Fruit fly (Drosophila melanogaster) whole organism, embryonic: Measurements from ENCODE around the gene CG13671.

Experiments used
- Adf1 ChIP-seq: fragments of 200-800 bp; sonication (Bioruptor generic); IDR thresholded peaks from 2 replicates; pipeline ENCODE4 v1.3.6; 2022; ENCODE audit warnings: missing biosample characterization, missing genetic modification characterization
- CG10366 ChIP-seq: fragments of 200-800 bp; sonication (Bioruptor generic); IDR thresholded peaks from 2 replicates; pipeline ENCODE4 v1.3.6; 2022; ENCODE audit warnings: missing biosample characterization, missing genetic modification characterization
- CG10959 ChIP-seq: fragments of 200-800 bp; sonication (Bioruptor generic); IDR thresholded peaks from 2 replicates; pipeline ENCODE4 v1.3.6; 2022; ENCODE audit warnings: missing biosample characterization, missing genetic modification characterization
- CG11696 ChIP-seq: fragments of 200-800 bp; sonication (Bioruptor generic); IDR thresholded peaks from 2 replicates; pipeline ENCODE4 v1.3.6; 2022; ENCODE audit warnings: missing biosample characterization, missing genetic modification characterization
- CG12155 ChIP-seq: fragments of 200-800 bp; sonication (Bioruptor generic); optimal IDR thresholded peaks from 3 replicates; lab custom pipeline; 2016; ENCODE audit warnings: missing biosample characterization, missing genetic modification characterization
- CG1233 ChIP-seq: fragments of 200-800 bp; sonication (Bioruptor generic); optimal IDR thresholded peaks from 4 replicates; lab custom pipeline; 2018; ENCODE audit warnings: missing biosample characterization, mild to moderate bottlenecking, missing genetic modification characterization
- CG12659 ChIP-seq: fragments of 200-800 bp; sonication (Bioruptor generic); optimal IDR thresholded peaks from 3 replicates; lab custom pipeline; 2017; ENCODE audit warnings: mild to moderate bottlenecking, missing biosample characterization, missing genetic modification reagents, missing genetic modification characterization
- CG12769 ChIP-seq: fragments of 200-800 bp; sonication (Bioruptor generic); optimal IDR thresholded peaks from 2 replicates; lab custom pipeline; 2019; ENCODE audit warnings: missing biosample characterization, mild to moderate bottlenecking, missing genetic modification characterization, moderate library complexity
- CG14860 ChIP-seq: fragments of 200-800 bp; sonication (Bioruptor generic); IDR thresholded peaks from 3 replicates; pipeline ENCODE4 v1.3.6; 2022; ENCODE audit warnings: missing biosample characterization, missing genetic modification characterization; ENCODE audit not compliant: partially characterized antibody
- CG15269 ChIP-seq: fragments of 200-800 bp; sonication (Bioruptor generic); optimal IDR thresholded peaks from 2 replicates; lab custom pipeline; 2018; ENCODE audit warnings: missing biosample characterization, mild to moderate bottlenecking, missing genetic modification characterization, moderate library complexity
- CG16813 ChIP-seq: fragments of 200-800 bp; sonication (Bioruptor generic); IDR thresholded peaks from 3 replicates; pipeline ENCODE4 v1.3.6; 2022; ENCODE audit warnings: missing biosample characterization, missing genetic modification characterization; ENCODE audit not compliant: partially characterized antibody
- CG16815 ChIP-seq: fragments of 200-800 bp; sonication (Bioruptor generic); optimal IDR thresholded peaks from 3 replicates; lab custom pipeline; 2017; ENCODE audit warnings: missing biosample characterization, mild to moderate bottlenecking, missing genetic modification characterization
- CG17361 ChIP-seq: fragments of 200-800 bp; sonication (Bioruptor generic); IDR thresholded peaks from 3 replicates; pipeline ENCODE4 v1.3.6; 2022; ENCODE audit warnings: missing biosample characterization, missing genetic modification characterization
- CG18262 ChIP-seq: fragments of 200-800 bp; optimal IDR thresholded peaks from 3 replicates; lab custom pipeline; 2019; ENCODE audit warnings: missing biosample characterization, mild to moderate bottlenecking, missing genetic modification characterization, moderate library complexity
- CG2120 ChIP-seq: fragments of 200-800 bp; sonication (Bioruptor generic); optimal IDR thresholded peaks from 3 replicates; lab custom pipeline; 2016; ENCODE audit warnings: missing biosample characterization, missing genetic modification characterization
- CG30431 ChIP-seq: fragments of 200-800 bp; sonication (Bioruptor generic); optimal IDR thresholded peaks from 2 replicates; lab custom pipeline; 2017; ENCODE audit warnings: missing biosample characterization, missing genetic modification characterization
- CG31441 ChIP-seq: fragments of 200-800 bp; sonication (Bioruptor generic); IDR thresholded peaks from 2 replicates; pipeline ENCODE4 v1.3.6; 2022; ENCODE audit warnings: missing biosample characterization, missing genetic modification characterization
- CG4730 ChIP-seq: fragments of 200-800 bp; sonication (Bioruptor generic); IDR thresholded peaks from 2 replicates; pipeline ENCODE4 v1.3.6; 2022; ENCODE audit warnings: missing biosample characterization, missing genetic modification characterization
- CG9609 ChIP-seq: fragments of 200-800 bp; sonication (Bioruptor generic); optimal IDR thresholded peaks from 3 replicates; lab custom pipeline; 2016; ENCODE audit warnings: missing biosample characterization, missing genetic modification characterization
- CG9817 ChIP-seq: fragments of 200-800 bp; sonication (Bioruptor generic); optimal IDR thresholded peaks from 2 replicates; lab custom pipeline; 2018; ENCODE audit warnings: missing biosample characterization, mild to moderate bottlenecking, missing genetic modification characterization, moderate library complexity
- CkIIα-i1 ChIP-seq: fragments of 200-800 bp; sonication (Bioruptor generic); IDR thresholded peaks from 2 replicates; pipeline ENCODE4 v1.3.6; 2022; ENCODE audit warnings: missing biosample characterization, missing genetic modification characterization
- Dek ChIP-seq: fragments of 200-800 bp; sonication (Bioruptor generic); optimal IDR thresholded peaks from 3 replicates; lab custom pipeline; 2019; ENCODE audit warnings: missing biosample characterization, mild to moderate bottlenecking, missing genetic modification characterization, moderate library complexity
- Dll ChIP-seq: fragments of 200-800 bp; sonication (Bioruptor generic); IDR thresholded peaks from 4 replicates; pipeline ENCODE4 v1.3.6; 2022; ENCODE audit warnings: missing biosample characterization, missing genetic modification characterization; ENCODE audit not compliant: partially characterized antibody
- HLH54F ChIP-seq: fragments of 200-800 bp; sonication (Bioruptor generic); optimal IDR thresholded peaks from 3 replicates; lab custom pipeline; 2016; ENCODE audit warnings: missing biosample characterization, missing genetic modification characterization
- Hmr ChIP-seq: fragments of 200-800 bp; sonication (Bioruptor generic); optimal IDR thresholded peaks from 3 replicates; lab custom pipeline; 2017; ENCODE audit warnings: mild to moderate bottlenecking, missing biosample characterization, missing genetic modification reagents, missing genetic modification characterization
- Hr3 ChIP-seq: fragments of 200-800 bp; sonication (Bioruptor generic); optimal IDR thresholded peaks from 3 replicates; lab custom pipeline; 2016; ENCODE audit warnings: missing biosample characterization, missing genetic modification characterization
- Hr51 ChIP-seq, 2 experiments: fragments of 200-800 bp; sonication (Bioruptor generic); optimal IDR thresholded peaks; 2 replicates in 1 of 2; 3 replicates in 1 of 2; lab custom pipeline; 2016 to 2018; ENCODE audit warnings: missing biosample characterization in 2 of 2, missing genetic modification characterization in 2 of 2, mild to moderate bottlenecking in 1 of 2, moderate library complexity in 1 of 2
- NC2α ChIP-seq: fragments of 200-800 bp; sonication (Bioruptor generic); optimal IDR thresholded peaks from 2 replicates; lab custom pipeline; 2016; ENCODE audit warnings: missing biosample characterization, missing genetic modification characterization
- NFAT ChIP-seq: fragments of 200-800 bp; sonication (Bioruptor generic); IDR thresholded peaks from 2 replicates; pipeline ENCODE4 v1.3.6; 2022; ENCODE audit warnings: missing biosample characterization, missing genetic modification characterization
- NfI ChIP-seq: fragments of 200-800 bp; sonication (Bioruptor generic); optimal IDR thresholded peaks from 3 replicates; lab custom pipeline; 2018; ENCODE audit warnings: missing biosample characterization, mild to moderate bottlenecking, missing genetic modification characterization, moderate library complexity
- PHDP ChIP-seq: fragments of 200-800 bp; sonication (Bioruptor generic); optimal IDR thresholded peaks from 3 replicates; lab custom pipeline; 2018; ENCODE audit warnings: missing biosample characterization, mild to moderate bottlenecking, missing genetic modification characterization, moderate library complexity
- Ptx1 ChIP-seq: fragments of 200-800 bp; sonication (Bioruptor generic); IDR thresholded peaks from 2 replicates; pipeline ENCODE4 v1.3.6; 2022; ENCODE audit warnings: missing biosample characterization, missing genetic modification characterization
- Six4 ChIP-seq: fragments of 200-800 bp; sonication (Bioruptor generic); optimal IDR thresholded peaks from 2 replicates; lab custom pipeline; 2016; ENCODE audit warnings: missing biosample characterization, missing genetic modification characterization
- ac ChIP-seq: fragments of 200-800 bp; sonication (Bioruptor generic); optimal IDR thresholded peaks from 3 replicates; lab custom pipeline; 2017; ENCODE audit warnings: missing biosample characterization, mild to moderate bottlenecking, missing genetic modification characterization
- aop ChIP-seq: fragments of 200-800 bp; sonication (Bioruptor generic); IDR thresholded peaks from 2 replicates; pipeline ENCODE4 v1.3.6; 2022; ENCODE audit warnings: missing biosample characterization, missing genetic modification characterization
- ap ChIP-seq: fragments of 200-800 bp; sonication (Bioruptor generic); IDR thresholded peaks from 2 replicates; pipeline ENCODE4 v1.3.6; 2022; ENCODE audit warnings: missing biosample characterization, missing genetic modification characterization
- dan ChIP-seq: fragments of 200-800 bp; sonication (Bioruptor generic); IDR thresholded peaks from 2 replicates; pipeline ENCODE4 v1.3.6; 2022; ENCODE audit warnings: missing biosample characterization, missing genetic modification characterization
- danr ChIP-seq: fragments of 200-800 bp; sonication (Bioruptor generic); IDR thresholded peaks from 2 replicates; pipeline ENCODE4 v1.3.6; 2022; ENCODE audit warnings: missing biosample characterization, missing genetic modification characterization
- dpn ChIP-seq, 2 experiments: fragments of 200-800 bp; sonication (Bioruptor generic); optimal IDR thresholded peaks; 3 replicates each; lab custom pipeline; 2016; ENCODE audit warnings: missing biosample characterization in 2 of 2, missing genetic modification characterization in 2 of 2
- eve ChIP-seq, 2 experiments: fragments of >200 bp; optimal IDR thresholded peaks; 2 replicates each; lab custom pipeline; 2017; ENCODE audit warnings: missing biosample characterization in 2 of 2, missing genetic modification characterization in 2 of 2
- exex ChIP-seq: fragments of 200-800 bp; sonication (Bioruptor generic); optimal IDR thresholded peaks from 4 replicates; lab custom pipeline; 2018; ENCODE audit warnings: missing biosample characterization, mild to moderate bottlenecking, missing genetic modification characterization, moderate library complexity
- hb ChIP-seq: fragments of 200-800 bp; sonication (Bioruptor generic); IDR thresholded peaks from 3 replicates; pipeline ENCODE4 v1.3.6; 2022; ENCODE audit warnings: missing biosample characterization, missing genetic modification characterization; ENCODE audit not compliant: partially characterized antibody
- lilli ChIP-seq: fragments of 200-800 bp; sonication (Bioruptor generic); optimal IDR thresholded peaks from 3 replicates; lab custom pipeline; 2016; ENCODE audit warnings: missing biosample characterization, missing genetic modification characterization
- org-1 ChIP-seq: fragments of 200-800 bp; sonication (Bioruptor generic); optimal IDR thresholded peaks from 2 replicates; lab custom pipeline; 2017; ENCODE audit warnings: missing biosample characterization, missing genetic modification characterization
- run ChIP-seq: fragments of 200-800 bp; sonication (Bioruptor generic); optimal IDR thresholded peaks from 3 replicates; lab custom pipeline; 2018; ENCODE audit warnings: missing biosample characterization, mild to moderate bottlenecking, missing genetic modification characterization
- shn ChIP-seq: fragments of 200-800 bp; sonication (Bioruptor generic); optimal IDR thresholded peaks from 3 replicates; lab custom pipeline; 2016; ENCODE audit warnings: missing biosample characterization, missing genetic modification characterization
- stwl ChIP-seq: fragments of 200-800 bp; sonication (Bioruptor generic); optimal IDR thresholded peaks from 3 replicates; lab custom pipeline; 2018; ENCODE audit warnings: missing biosample characterization, mild to moderate bottlenecking, missing genetic modification characterization, moderate library complexity
- tap ChIP-seq: fragments of 200-800 bp; optimal IDR thresholded peaks from 3 replicates; lab custom pipeline; 2019; ENCODE audit warnings: missing biosample characterization, mild to moderate bottlenecking, missing genetic modification characterization, moderate library complexity
- tll ChIP-seq, 2 experiments: fragments of 200-800 bp in 1 of 2; fragments of >200 bp in 1 of 2; sonication (Bioruptor generic) in 1 of 2; optimal IDR thresholded peaks; 2 replicates each; lab custom pipeline; 2017 to 2019; ENCODE audit warnings: missing biosample characterization in 2 of 2, missing genetic modification characterization in 2 of 2, mild to moderate bottlenecking in 1 of 2, moderate library complexity in 1 of 2
- yki ChIP-seq: fragments of >200 bp; optimal IDR thresholded peaks from 3 replicates; lab custom pipeline; 2018
- zen ChIP-seq: fragments of 200-800 bp; sonication (Bioruptor generic); optimal IDR thresholded peaks from 3 replicates; lab custom pipeline; 2018; ENCODE audit warnings: missing biosample characterization, mild to moderate bottlenecking, missing genetic modification characterization, moderate library complexity

Gene CG13671

DNA sequence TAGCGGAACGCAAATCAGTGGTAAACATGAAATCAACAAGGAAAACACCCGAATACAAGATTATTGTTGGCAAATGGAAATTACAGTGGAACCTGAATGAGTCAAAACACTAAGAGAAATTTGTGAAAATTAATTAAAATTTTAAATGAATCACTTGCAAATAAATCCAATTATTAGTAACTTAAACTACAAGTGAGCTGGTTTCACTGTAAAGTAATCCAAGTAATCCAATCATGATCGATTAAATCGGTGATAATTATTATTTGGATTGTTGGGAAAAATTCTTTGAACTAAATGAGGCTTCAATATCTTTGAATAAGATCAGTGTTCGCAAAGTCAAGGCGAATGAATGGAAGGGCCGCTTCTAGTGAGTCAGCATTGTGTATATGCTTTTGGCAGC is 11.5 kb upstream of the CG13671 start (continued):
- 0 out of 2 replicates have a peak, but pooled peaks have one; percentile 12 for TF ChIP-seq Ptx1 (GFP tag; lab: Robert Waterston, UW)
- TF ChIP-seq danr (GFP tag; lab: Robert Waterston, UW), result no peak
- no peak for TF ChIP-seq CG18262
- no peak for TF ChIP-seq Adf1 (GFP tag; lab: Robert Waterston, UW)
- TF ChIP-seq Hr51 (GFP tag; optimal IDR thresholded peaks at IDR 0.05; lab: Kevin White, UChicago), result peak in 1 of 2 experiments; percentile 45
- TF ChIP-seq CG1233, result no peak
- no peak for TF ChIP-seq hb (GFP tag; lab: Robert Waterston, UW)
- peak; percentile 33 for TF ChIP-seq NfI (GFP tag; lab: Kevin White, UChicago)
- TF ChIP-seq CG12155 (GFP tag; lab: Kevin White, UChicago), result peak; percentile 13
- peak; percentile 5 for TF ChIP-seq tap (tag; lab: Kevin White, UChicago)
- TF ChIP-seq CG30431 (GFP tag; lab: Kevin White, UChicago), result no peak
- no peak for TF ChIP-seq zen (tag; lab: Kevin White, UChicago)
- no peak for TF ChIP-seq CG16815 (GFP tag; lab: Kevin White, UChicago)
- no peak for TF ChIP-seq CG14860 (GFP tag; lab: Robert Waterston, UW)
- peak; percentile 1 for TF ChIP-seq Hr3 (GFP tag; lab: Kevin White, UChicago)
- peak; percentile 0 for TF ChIP-seq Hmr (GFP tag; lab: Kevin White, UChicago)
- TF ChIP-seq shn, result no peak
- peak; percentile 3 for TF ChIP-seq Dek
- no peak for TF ChIP-seq NFAT (GFP tag; lab: Robert Waterston, UW)
- no peak for TF ChIP-seq Six4 (GFP tag; lab: Kevin White, UChicago)
- TF ChIP-seq CG9817 (tag; lab: Kevin White, UChicago), result peak; percentile 7
- peak; percentile 27; the same call in 1 of the 2 replicates for TF ChIP-seq CG10366 (GFP tag; lab: Robert Waterston, UW)
- TF ChIP-seq Dll, result no peak
- no peak for TF ChIP-seq aop
- peak in 1 of 2 experiments; percentile 26 for TF ChIP-seq eve (GFP tag; optimal IDR thresholded peaks at IDR 0.05; lab: Kevin White, UChicago)
- TF ChIP-seq exex (tag; lab: Kevin White, UChicago), result peak; percentile 42
- no peak for TF ChIP-seq org-1 (GFP tag; lab: Kevin White, UChicago)
- TF ChIP-seq run, result no peak
- no peak for TF ChIP-seq NC2α (GFP tag; lab: Kevin White, UChicago)
- TF ChIP-seq CG16813 (GFP tag; lab: Robert Waterston, UW), result no peak
- no peak for TF ChIP-seq CG10959 (GFP tag; lab: Robert Waterston, UW)
- TF ChIP-seq CG12659 (GFP tag; lab: Kevin White, UChicago), result peak; percentile 20
- no peak for TF ChIP-seq CG11696 (GFP tag; lab: Robert Waterston, UW)
- no peak for TF ChIP-seq yki (lab: Kevin White, UChicago)
- TF ChIP-seq CkIIα-i1 (GFP tag; lab: Robert Waterston, UW), result no peak
- no peak for TF ChIP-seq tll (GFP tag; optimal IDR thresholded peaks at IDR 0.05; lab: Kevin White, UChicago)
- TF ChIP-seq CG4730 (GFP tag; lab: Robert Waterston, UW), result no peak
- no peak for TF ChIP-seq dan (GFP tag; lab: Robert Waterston, UW)
- TF ChIP-seq dpn (GFP tag; optimal IDR thresholded peaks at IDR 0.05; lab: Kevin White, UChicago), result peak in 1 of 2 experiments; percentile 11
- peak; percentile 6 for TF ChIP-seq lilli (GFP tag; lab: Kevin White, UChicago)
- TF ChIP-seq CG9609, result no peak
- no peak for TF ChIP-seq ap
- TF ChIP-seq PHDP, result peak; percentile 38
- 0 out of 3 replicates have a peak, but pooled peaks have one; percentile 17 for TF ChIP-seq CG17361
- TF ChIP-seq stwl (tag; lab: Kevin White, UChicago), result no peak
- TF ChIP-seq CG15269 (tag; lab: Kevin White, UChicago), result peak; percentile 65
- TF ChIP-seq CG2120 (GFP tag; lab: Kevin White, UChicago), result peak; percentile 46
- TF ChIP-seq CG12769 (tag; lab: Kevin White, UChicago), result no peak
- TF ChIP-seq HLH54F, result no peak
- no peak for TF ChIP-seq ac (GFP tag; lab: Kevin White, UChicago)
- 0 out of 2 replicates have a peak, but pooled peaks have one; percentile 14 for TF ChIP-seq CG31441
